Worm (Caenorhabditis elegans) whole organism, L3 larva: ENCODE measurements around the gene nas-28.

Source experiments
- R02D3.7 ChIP-seq: fragments of 150-350 bp; optimal IDR thresholded peaks from 2 replicates; lab custom pipeline; 2014; ENCODE audit warnings: missing biosample characterization, missing genetic modification characterization
- ZK546.5 ChIP-seq: sonication (generic microtip); optimal IDR thresholded peaks from 2 replicates; lab custom pipeline; 2017; ENCODE audit warnings: missing biosample characterization, missing genetic modification characterization
- aly-2 ChIP-seq: fragments of 150-350 bp; optimal IDR thresholded peaks from 2 replicates; lab custom pipeline; 2014; ENCODE audit warnings: missing biosample characterization, missing genetic modification characterization
- ama-1 ChIP-seq: fragments of 150-350 bp; optimal IDR thresholded peaks from 2 replicates; lab custom pipeline; 2018
- ceh-16 ChIP-seq: sonication (generic microtip); optimal IDR thresholded peaks from 2 replicates; lab custom pipeline; 2017; ENCODE audit warnings: missing biosample characterization, missing genetic modification characterization
- ceh-28 ChIP-seq: fragments of 150-350 bp; optimal IDR thresholded peaks from 2 replicates; lab custom pipeline; 2014; ENCODE audit warnings: missing biosample characterization, missing genetic modification reagents, missing genetic modification characterization
- ceh-82 ChIP-seq: fragments of 150-350 bp; optimal IDR thresholded peaks from 2 replicates; lab custom pipeline; 2014; ENCODE audit warnings: missing biosample characterization, missing genetic modification characterization
- daf-12 ChIP-seq: fragments of 150-350 bp; optimal IDR thresholded peaks from 2 replicates; lab custom pipeline; 2014; ENCODE audit warnings: missing biosample characterization, missing genetic modification reagents, missing genetic modification characterization
- egl-27 ChIP-seq: sonication (generic microtip); optimal IDR thresholded peaks from 4 replicates; lab custom pipeline; 2017; ENCODE audit warnings: missing biosample characterization, missing genetic modification reagents, missing genetic modification characterization
- egl-5 ChIP-seq: fragments of 150-350 bp; optimal IDR thresholded peaks from 2 replicates; lab custom pipeline; 2017; ENCODE audit warnings: missing biosample characterization, missing genetic modification reagents, missing genetic modification characterization, inconsistent platforms
- elt-1 ChIP-seq: fragments of 150-350 bp; optimal IDR thresholded peaks from 2 replicates; lab custom pipeline; 2014; ENCODE audit warnings: missing biosample characterization, missing genetic modification characterization
- elt-2 ChIP-seq: sonication (generic microtip); optimal IDR thresholded peaks from 2 replicates; lab custom pipeline; 2016; ENCODE audit warnings: missing genetic modification reagents, mild to moderate bottlenecking, missing genetic modification characterization, missing compliant biosample characterization
- eor-1 ChIP-seq, 2 experiments: fragments of 150-350 bp; optimal IDR thresholded peaks; 2 replicates each; lab custom pipeline; 2014 to 2018; ENCODE audit warnings: missing biosample characterization in 2 of 2, missing genetic modification characterization in 2 of 2
- fkh-2 ChIP-seq: fragments of 150-350 bp; optimal IDR thresholded peaks from 2 replicates; lab custom pipeline; 2014; ENCODE audit warnings: missing biosample characterization, missing genetic modification reagents, missing genetic modification characterization
- fos-1 ChIP-seq: fragments of 150-350 bp; optimal IDR thresholded peaks from 2 replicates; lab custom pipeline; 2014; ENCODE audit warnings: missing biosample characterization, missing genetic modification characterization
- hmg-11 ChIP-seq: sonication (generic microtip); optimal IDR thresholded peaks from 2 replicates; lab custom pipeline; 2016; ENCODE audit warnings: missing genetic modification characterization, missing compliant biosample characterization
- jun-1 ChIP-seq: fragments of 150-350 bp; optimal IDR thresholded peaks from 2 replicates; lab custom pipeline; 2014; ENCODE audit warnings: missing biosample characterization, missing genetic modification reagents, missing genetic modification characterization
- lin-15B ChIP-seq: fragments of 150-350 bp; optimal IDR thresholded peaks from 2 replicates; lab custom pipeline; 2014; ENCODE audit warnings: missing biosample characterization, missing genetic modification characterization
- lin-39 ChIP-seq: fragments of 150-350 bp; optimal IDR thresholded peaks from 2 replicates; lab custom pipeline; 2018; ENCODE audit warnings: missing biosample characterization, missing genetic modification reagents, missing genetic modification characterization
- lsy-12 ChIP-seq: sonication (generic microtip); optimal IDR thresholded peaks from 2 replicates; lab custom pipeline; 2016; ENCODE audit warnings: mild to moderate bottlenecking, missing genetic modification characterization, missing compliant biosample characterization
- nfya-1 ChIP-seq: sonication (generic microtip); optimal IDR thresholded peaks from 2 replicates; lab custom pipeline; 2017; ENCODE audit warnings: missing genetic modification characterization, mild to moderate bottlenecking, missing compliant biosample characterization, antibody characterized with exemption, moderate library complexity; ENCODE audit not compliant: insufficient read depth
- nhr-11 ChIP-seq: fragments of 150-350 bp; optimal IDR thresholded peaks from 2 replicates; lab custom pipeline; 2014; ENCODE audit warnings: missing biosample characterization, missing genetic modification characterization
- nhr-23 ChIP-seq: fragments of 150-350 bp; optimal IDR thresholded peaks from 2 replicates; lab custom pipeline; 2014; ENCODE audit warnings: missing biosample characterization, missing genetic modification reagents, missing genetic modification characterization
- nhr-237 ChIP-seq: fragments of 150-350 bp; optimal IDR thresholded peaks from 2 replicates; lab custom pipeline; 2014; ENCODE audit warnings: missing biosample characterization, missing genetic modification characterization
- nhr-25 ChIP-seq: sonication (generic microtip); optimal IDR thresholded peaks from 2 replicates; lab custom pipeline; 2017; ENCODE audit warnings: missing biosample characterization, missing genetic modification characterization
- nhr-43 ChIP-seq: sonication (generic microtip); optimal IDR thresholded peaks from 2 replicates; lab custom pipeline; 2016; ENCODE audit warnings: mild to moderate bottlenecking, missing genetic modification characterization, missing compliant biosample characterization; ENCODE audit not compliant: poor library complexity, severe bottlenecking
- nhr-67 ChIP-seq: fragments of 150-350 bp; optimal IDR thresholded peaks from 2 replicates; lab custom pipeline; 2014; ENCODE audit warnings: missing biosample characterization, missing genetic modification characterization
- nhr-76 ChIP-seq: fragments of 150-350 bp; sonication (generic microtip); optimal IDR thresholded peaks from 5 replicates; lab custom pipeline; 2014; ENCODE audit warnings: missing biosample characterization, missing genetic modification characterization
- nhr-77 ChIP-seq: fragments of 150-350 bp; optimal IDR thresholded peaks from 2 replicates; lab custom pipeline; 2014; ENCODE audit warnings: missing biosample characterization, missing genetic modification characterization
- pha-4 ChIP-seq: fragments of 150-350 bp; optimal IDR thresholded peaks from 2 replicates; lab custom pipeline; 2014; ENCODE audit warnings: missing biosample characterization, missing genetic modification reagents, missing genetic modification characterization
- pqm-1 ChIP-seq: fragments of 150-350 bp; optimal IDR thresholded peaks from 2 replicates; lab custom pipeline; 2017; ENCODE audit warnings: missing biosample characterization, missing genetic modification characterization, inconsistent platforms
- skn-1 ChIP-seq: fragments of 150-350 bp; optimal IDR thresholded peaks from 2 replicates; lab custom pipeline; 2014; ENCODE audit warnings: missing biosample characterization, missing genetic modification characterization
- snpc-4 ChIP-seq: fragments of 150-350 bp; optimal IDR thresholded peaks from 2 replicates; lab custom pipeline; 2014; ENCODE audit warnings: missing biosample characterization, missing genetic modification characterization
- tbx-2 ChIP-seq: sonication (generic microtip); optimal IDR thresholded peaks from 2 replicates; lab custom pipeline; 2016; ENCODE audit warnings: mild to moderate bottlenecking, missing genetic modification characterization, missing compliant biosample characterization
- unc-62 ChIP-seq: fragments of 150-350 bp; sonication (generic microtip); optimal IDR thresholded peaks from 4 replicates; lab custom pipeline; 2014; ENCODE audit warnings: missing biosample characterization, missing genetic modification reagents, missing genetic modification characterization
- ztf-4 ChIP-seq: fragments of 150-350 bp; optimal IDR thresholded peaks from 2 replicates; lab custom pipeline; 2014; ENCODE audit warnings: missing biosample characterization, missing genetic modification characterization

nas-28 gene

ce11 chrIII:6202440-6202839 is 19.4 kb upstream of the nas-28 start:
- TF ChIP-seq nhr-11 (tag; lab: Kevin White, UChicago) = no peak
- no peak for TF ChIP-seq lin-39
- no peak for TF ChIP-seq ceh-28 (tag; lab: Kevin White, UChicago)
- no peak for TF ChIP-seq ceh-82 (tag; lab: Kevin White, UChicago)
- no peak for TF ChIP-seq tbx-2 (tag; lab: Kevin White, UChicago)

ce11 chrIII:6201325-6201724 is 18.3 kb upstream of the nas-28 start:
- TF ChIP-seq nhr-67 (no peak), lin-39 (no peak), jun-1 (tag; lab: Kevin White, UChicago) (no peak), nhr-11 (tag; lab: Kevin White, UChicago) (no peak), nhr-237 (tag; lab: Kevin White, UChicago) (no peak), ZK546.5 (tag; lab: Kevin White, UChicago) (no peak), nhr-43 (no peak), skn-1 (tag; lab: Kevin White, UChicago) (no peak), ceh-16 (tag; lab: Kevin White, UChicago) (no peak), fkh-2 (tag; lab: Kevin White, UChicago) (no peak), nfya-1 (tag; lab: Kevin White, UChicago) (no peak), daf-12 (tag; lab: Kevin White, UChicago) (no peak), egl-5 (tag; lab: Kevin White, UChicago) (no peak)

- TF ChIP-seq egl-5 (tag; lab: Kevin White, UChicago) = peak; percentile 10
- peak; percentile 22 for TF ChIP-seq R02D3.7 (tag; lab: Kevin White, UChicago)
- TF ChIP-seq nfya-1 (tag; lab: Kevin White, UChicago) = peak; percentile 69
- no peak for TF ChIP-seq eor-1 (tag; optimal IDR thresholded peaks at IDR 0.05; lab: Kevin White, UChicago)
- peak; percentile 53 for TF ChIP-seq ama-1 (lab: Kevin White, UChicago)
- peak; percentile 22 for TF ChIP-seq pqm-1 (tag; lab: Kevin White, UChicago)
- no peak for TF ChIP-seq snpc-4 (tag; lab: Kevin White, UChicago)
- TF ChIP-seq unc-62 = no peak
- no peak for TF ChIP-seq fos-1 (tag; lab: Kevin White, UChicago)
- peak; percentile 62 for TF ChIP-seq ceh-28 (tag; lab: Kevin White, UChicago)
- no peak for TF ChIP-seq nhr-77
- TF ChIP-seq lsy-12 (tag; lab: Kevin White, UChicago) = peak; percentile 25
- peak; percentile 39 for TF ChIP-seq nhr-23
- TF ChIP-seq jun-1 (tag; lab: Kevin White, UChicago) = peak; percentile 30
- peak; percentile 12 for TF ChIP-seq lin-39
- TF ChIP-seq ZK546.5 (tag; lab: Kevin White, UChicago) = no peak
- TF ChIP-seq fkh-2 (tag; lab: Kevin White, UChicago) = no peak
- peak; percentile 56 for TF ChIP-seq hmg-11 (tag; lab: Kevin White, UChicago)
- peak; percentile 98 for TF ChIP-seq skn-1 (tag; lab: Kevin White, UChicago)
- no peak for TF ChIP-seq nhr-76 (tag; lab: Kevin White, UChicago)
- peak; percentile 0 for TF ChIP-seq nhr-43
- TF ChIP-seq pha-4 (tag; lab: Kevin White, UChicago) = peak; percentile 75
- TF ChIP-seq nhr-67 = no peak
- TF ChIP-seq nhr-25 (tag; lab: Kevin White, UChicago) = peak; percentile 38
- TF ChIP-seq egl-27 (tag; lab: Kevin White, UChicago) = no peak
- peak; percentile 71 for TF ChIP-seq lin-15B (tag; lab: Kevin White, UChicago)
- TF ChIP-seq ceh-82 (tag; lab: Kevin White, UChicago) = no peak
- TF ChIP-seq elt-2 (tag; lab: Kevin White, UChicago) = peak; percentile 38
- TF ChIP-seq elt-1 (tag; lab: Kevin White, UChicago) = no peak
- TF ChIP-seq aly-2 = no peak
- no peak for TF ChIP-seq ztf-4 (tag; lab: Kevin White, UChicago)
Observed at ce11 chrIII:6198378-6199234, 15.6 kb upstream of the nas-28 start, which contains the start of the genes C23G10.7 and rpn-2. Gene C23G10.7 (minus strand): TSS chrIII:6198414. Gene rpn-2 (plus strand): TSS chrIII:6199184.
